Fruit fly (Drosophila melanogaster) whole organism, pupa: ENCODE data around the gene CG15210.

Source experiments
- CG10348 ChIP-seq: fragments of 200-800 bp; sonication (Bioruptor generic); IDR thresholded peaks from 2 replicates; pipeline ENCODE4 v1.3.6; 2022; ENCODE audit warnings: missing biosample characterization, missing genetic modification characterization
- CG12605 ChIP-seq: fragments of 200-800 bp; sonication (Bioruptor generic); IDR thresholded peaks from 2 replicates; pipeline ENCODE4 v1.3.6; 2022; ENCODE audit warnings: missing biosample characterization, missing genetic modification characterization
- CG13204 ChIP-seq: fragments of 200-800 bp; sonication (Bioruptor generic); optimal IDR thresholded peaks from 2 replicates; lab custom pipeline; 2018; ENCODE audit warnings: missing biosample characterization, mild to moderate bottlenecking, missing genetic modification characterization, moderate library complexity
- CG14655 ChIP-seq: fragments of 200-800 bp; sonication (Bioruptor generic); optimal IDR thresholded peaks from 3 replicates; lab custom pipeline; 2017; ENCODE audit warnings: mild to moderate bottlenecking, missing biosample characterization, missing genetic modification reagents, missing genetic modification characterization
- CG15710 ChIP-seq: fragments of 200-800 bp; sonication (Bioruptor generic); optimal IDR thresholded peaks from 2 replicates; lab custom pipeline; 2018; ENCODE audit warnings: missing biosample characterization, mild to moderate bottlenecking, missing genetic modification characterization, moderate library complexity
- CG17806 ChIP-seq: fragments of 200-800 bp; sonication (Bioruptor generic); optimal IDR thresholded peaks from 2 replicates; lab custom pipeline; 2018; ENCODE audit warnings: missing biosample characterization, mild to moderate bottlenecking, missing genetic modification characterization, moderate library complexity
- CG32121 ChIP-seq: fragments of 200-800 bp; sonication (Bioruptor generic); IDR thresholded peaks from 2 replicates; pipeline ENCODE4 v1.3.6; 2022; ENCODE audit warnings: missing biosample characterization, missing genetic modification characterization
- CG34367 ChIP-seq: fragments of 200-800 bp; sonication (Bioruptor generic); optimal IDR thresholded peaks from 2 replicates; lab custom pipeline; 2018; ENCODE audit warnings: missing biosample characterization, mild to moderate bottlenecking, missing genetic modification characterization
- CG4496 ChIP-seq: fragments of 200-800 bp; sonication (Bioruptor generic); IDR thresholded peaks from 3 replicates; pipeline ENCODE4 v1.3.6; 2022; ENCODE audit warnings: missing biosample characterization, missing genetic modification characterization
- CG8159 ChIP-seq: fragments of 200-800 bp; sonication (Bioruptor generic); optimal IDR thresholded peaks from 3 replicates; lab custom pipeline; 2018; ENCODE audit warnings: missing biosample characterization, mild to moderate bottlenecking, missing genetic modification characterization, moderate library complexity
- CG8301 ChIP-seq: fragments of 200-800 bp; sonication (Bioruptor generic); optimal IDR thresholded peaks from 2 replicates; lab custom pipeline; 2018; ENCODE audit warnings: missing biosample characterization, mild to moderate bottlenecking, missing genetic modification characterization
- CG9948 ChIP-seq: fragments of 200-800 bp; sonication (Bioruptor generic); optimal IDR thresholded peaks from 2 replicates; lab custom pipeline; 2018; ENCODE audit warnings: missing biosample characterization, mild to moderate bottlenecking, missing genetic modification characterization, moderate library complexity
- D1 ChIP-seq: fragments of 200-800 bp; sonication (Bioruptor generic); optimal IDR thresholded peaks from 2 replicates; lab custom pipeline; 2018; ENCODE audit warnings: missing biosample characterization, mild to moderate bottlenecking, missing genetic modification characterization, moderate library complexity
- EcR ChIP-seq: fragments of 200-800 bp; sonication (Bioruptor generic); optimal IDR thresholded peaks from 3 replicates; lab custom pipeline; 2019; ENCODE audit warnings: missing biosample characterization, missing genetic modification characterization, mild to moderate bottlenecking, moderate library complexity, missing genetic modification reagents
- Ets98B ChIP-seq: fragments of 200-800 bp; sonication (Bioruptor generic); IDR thresholded peaks from 2 replicates; pipeline ENCODE4 v1.3.6; 2022; ENCODE audit warnings: missing biosample characterization, missing genetic modification characterization
- Pif1A ChIP-seq: fragments of 200-800 bp; sonication (Bioruptor generic); optimal IDR thresholded peaks from 3 replicates; lab custom pipeline; 2016; ENCODE audit warnings: missing biosample characterization, missing genetic modification characterization
- Pif1B ChIP-seq: fragments of 200-800 bp; sonication (Bioruptor generic); optimal IDR thresholded peaks from 3 replicates; lab custom pipeline; 2016; ENCODE audit warnings: missing biosample characterization, missing genetic modification characterization
- Snoo ChIP-seq: fragments of 200-800 bp; sonication (Bioruptor generic); optimal IDR thresholded peaks from 3 replicates; lab custom pipeline; 2017; ENCODE audit warnings: missing biosample characterization, mild to moderate bottlenecking, missing genetic modification characterization, inconsistent platforms
- fd96Ca ChIP-seq: fragments of 200-800 bp; sonication (Bioruptor generic); IDR thresholded peaks from 3 replicates; pipeline ENCODE4 v1.3.6; 2022; ENCODE audit warnings: missing biosample characterization, missing genetic modification characterization
- gl ChIP-seq: fragments of 200-800 bp; sonication (Bioruptor generic); optimal IDR thresholded peaks from 2 replicates; lab custom pipeline; 2018; ENCODE audit warnings: missing biosample characterization, mild to moderate bottlenecking, missing genetic modification characterization
- rn ChIP-seq: fragments of 200-800 bp; sonication (Bioruptor generic); IDR thresholded peaks from 2 replicates; pipeline ENCODE4 v1.3.6; 2022; ENCODE audit warnings: missing biosample characterization, missing genetic modification characterization

Gene CG15210

dm6 chrX:10838962-10839361 lies at the start of gene CG15210:
TSS of gene CG15210 (plus strand) at chrX:10839230.
- TF ChIP-seq CG34367 (tag; lab: Kevin White, UChicago) = no peak
- TF ChIP-seq CG10348 (GFP tag; lab: Robert Waterston, UW) = no peak
- no peak for TF ChIP-seq gl (tag; lab: Kevin White, UChicago)
- no peak for TF ChIP-seq CG8301 (tag; lab: Kevin White, UChicago)
- no peak for TF ChIP-seq rn (GFP tag; lab: Robert Waterston, UW)
- TF ChIP-seq CG32121 (GFP tag; lab: Robert Waterston, UW) = no peak
- no peak for TF ChIP-seq fd96Ca (GFP tag; lab: Robert Waterston, UW)
- TF ChIP-seq CG15710 (tag; lab: Kevin White, UChicago) = no peak
- TF ChIP-seq D1 (tag; lab: Kevin White, UChicago) = no peak
- no peak for TF ChIP-seq CG17806 (tag; lab: Kevin White, UChicago)
- no peak for TF ChIP-seq CG14655
- no peak for TF ChIP-seq CG8159 (tag; lab: Kevin White, UChicago)
- no peak for TF ChIP-seq Snoo (tag; lab: Kevin White, UChicago)
- TF ChIP-seq Pif1A (GFP tag; lab: Kevin White, UChicago) = no peak
- no peak for TF ChIP-seq CG9948 (tag; lab: Kevin White, UChicago)
- no peak for TF ChIP-seq CG4496
- TF ChIP-seq CG13204 = no peak
- TF ChIP-seq EcR (GFP tag; lab: Kevin White, UChicago) = no peak

- TF ChIP-seq CG10348 (GFP tag; lab: Robert Waterston, UW) (no peak), D1 (tag; lab: Kevin White, UChicago) (peak; percentile 53)
These were observed 49.8 kb upstream of the CG15210 start for dm6 chrX:10789279-10789678.

dm6 chrX:10801033-10801432 lies 38.0 kb upstream of the CG15210 start:
- TF ChIP-seq Pif1B (peak; percentile 26), fd96Ca (GFP tag; lab: Robert Waterston, UW) (peak; percentile 41; the same call in 1 of the 3 replicates), CG34367 (tag; lab: Kevin White, UChicago) (no peak), CG12605 (peak; percentile 56; the same call in 1 of the 2 replicates)

dm6 chrX:10801827-10802456 lies 37.1 kb upstream of the CG15210 start:
- no peak for TF ChIP-seq Pif1A (GFP tag; lab: Kevin White, UChicago)
- TF ChIP-seq fd96Ca (GFP tag; lab: Robert Waterston, UW) = 0 out of 3 replicates have a peak, but pooled peaks have one; percentile 54
- no peak for TF ChIP-seq CG13204
- TF ChIP-seq CG14655 = no peak
- no peak for TF ChIP-seq CG8159 (tag; lab: Kevin White, UChicago)
- peak; percentile 17; the same call in 1 of the 2 replicates for TF ChIP-seq CG32121 (GFP tag; lab: Robert Waterston, UW)
- no peak for TF ChIP-seq D1 (tag; lab: Kevin White, UChicago)
- TF ChIP-seq Ets98B (GFP tag; lab: Robert Waterston, UW) = no peak
- no peak for TF ChIP-seq CG34367 (tag; lab: Kevin White, UChicago)
- TF ChIP-seq gl (tag; lab: Kevin White, UChicago) = no peak
- TF ChIP-seq Pif1B = no peak
- TF ChIP-seq CG17806 (tag; lab: Kevin White, UChicago) = no peak
- TF ChIP-seq CG12605 = no peak; the same call in 1 of the 2 replicates
- TF ChIP-seq CG8301 (tag; lab: Kevin White, UChicago) = no peak
- TF ChIP-seq Snoo (tag; lab: Kevin White, UChicago) = no peak
- TF ChIP-seq CG4496 = peak; percentile 21; the same call in 2 of the 3 replicates
- no peak for TF ChIP-seq CG15710 (tag; lab: Kevin White, UChicago)
- no peak for TF ChIP-seq rn (GFP tag; lab: Robert Waterston, UW)
- TF ChIP-seq EcR (GFP tag; lab: Kevin White, UChicago) = peak; percentile 95
- no peak for TF ChIP-seq CG10348 (GFP tag; lab: Robert Waterston, UW)
- no peak for TF ChIP-seq CG9948 (tag; lab: Kevin White, UChicago)

- TF ChIP-seq CG8159 (tag; lab: Kevin White, UChicago) = peak; percentile 78
- TF ChIP-seq CG9948 (tag; lab: Kevin White, UChicago) = peak; percentile 72
- peak; percentile 67 for TF ChIP-seq CG15710 (tag; lab: Kevin White, UChicago)
- TF ChIP-seq CG8301 (tag; lab: Kevin White, UChicago) = peak; percentile 26
- peak; percentile 73 for TF ChIP-seq CG14655
- TF ChIP-seq Pif1A (GFP tag; lab: Kevin White, UChicago) = no peak
- TF ChIP-seq Ets98B (GFP tag; lab: Robert Waterston, UW) = 0 out of 2 replicates have a peak, but pooled peaks have one; percentile 7
- no peak for TF ChIP-seq Pif1B
- TF ChIP-seq Snoo (tag; lab: Kevin White, UChicago) = peak; percentile 41
- no peak; the same call in 1 of the 2 replicates for TF ChIP-seq CG32121 (GFP tag; lab: Robert Waterston, UW)
- peak; percentile 16; the same call in 1 of the 2 replicates for TF ChIP-seq CG12605
- TF ChIP-seq EcR (GFP tag; lab: Kevin White, UChicago) = peak; percentile 38
- TF ChIP-seq gl (tag; lab: Kevin White, UChicago) = no peak
- no peak for TF ChIP-seq D1 (tag; lab: Kevin White, UChicago)
- peak; percentile 73 for TF ChIP-seq fd96Ca (GFP tag; lab: Robert Waterston, UW)
- TF ChIP-seq CG13204 = no peak
- TF ChIP-seq CG34367 (tag; lab: Kevin White, UChicago) = peak; percentile 47
- peak; percentile 72 for TF ChIP-seq CG4496
- TF ChIP-seq CG17806 (tag; lab: Kevin White, UChicago) = peak; percentile 55
These were observed 36.3 kb upstream of the CG15210 start for dm6 chrX:10802457-10803378.
